Worm (Caenorhabditis elegans) whole organism, L4 larva: ENCODE data around the gene C14A6.12.

Experiments
- D1046.2 ChIP-seq: fragments of 200-800 bp; sonication (Bioruptor generic); IDR thresholded peaks from 2 replicates; pipeline ENCODE4 v1.3.6; 2022; ENCODE audit warnings: missing genetic modification characterization, missing compliant biosample characterization
- F10B5.3 ChIP-seq: sonication (generic microtip); optimal IDR thresholded peaks from 2 replicates; lab custom pipeline; 2016; ENCODE audit warnings: mild to moderate bottlenecking, missing genetic modification characterization, missing compliant biosample characterization
- F37D6.2 ChIP-seq: sonication (generic microtip); optimal IDR thresholded peaks from 2 replicates; lab custom pipeline; 2016; ENCODE audit warnings: mild to moderate bottlenecking, missing genetic modification characterization, missing compliant biosample characterization
- T26A8.4 ChIP-seq: fragments of 200-800 bp; sonication (Bioruptor generic); IDR thresholded peaks from 2 replicates; pipeline ENCODE4 v1.3.6; 2022; ENCODE audit warnings: missing genetic modification characterization, missing compliant biosample characterization
- Y105C5A.15 ChIP-seq: fragments of 200-800 bp; sonication (Bioruptor generic); IDR thresholded peaks from 2 replicates; pipeline ENCODE4 v1.3.6; 2022; ENCODE audit warnings: missing genetic modification characterization, missing compliant biosample characterization
- Y48G9A.11 ChIP-seq: fragments of 200-800 bp; sonication (Bioruptor generic); IDR thresholded peaks from 2 replicates; pipeline ENCODE4 v1.3.6; 2022; ENCODE audit warnings: missing genetic modification reagents, missing genetic modification characterization, missing compliant biosample characterization
- Y5F2A.4 ChIP-seq: fragments of 200-800 bp; sonication (Bioruptor generic); optimal IDR thresholded peaks from 2 replicates; lab custom pipeline; 2018; ENCODE audit warnings: mild to moderate bottlenecking, missing genetic modification characterization, missing compliant biosample characterization
- Y75B8A.6 ChIP-seq: fragments of 200-800 bp; sonication (Bioruptor generic); IDR thresholded peaks from 2 replicates; pipeline ENCODE4 v1.3.6; 2022; ENCODE audit warnings: missing genetic modification reagents, missing genetic modification characterization, missing compliant biosample characterization
- attf-4 ChIP-seq: sonication (generic microtip); optimal IDR thresholded peaks from 3 replicates; lab custom pipeline; 2017; ENCODE audit warnings: missing biosample characterization, missing genetic modification characterization
- ceh-20 ChIP-seq: fragments of 200-800 bp; sonication (Bioruptor generic); IDR thresholded peaks from 2 replicates; pipeline ENCODE4 v1.3.6; 2022; ENCODE audit warnings: missing genetic modification reagents, missing genetic modification characterization, missing compliant biosample characterization
- ceh-82 ChIP-seq: sonication (generic microtip); optimal IDR thresholded peaks from 2 replicates; lab custom pipeline; 2017; ENCODE audit warnings: missing biosample characterization, missing genetic modification characterization
- ces-1 ChIP-seq: fragments of 150-350 bp; sonication (generic microtip); optimal IDR thresholded peaks from 4 replicates; lab custom pipeline; 2014; ENCODE audit warnings: missing biosample characterization, missing genetic modification reagents, missing genetic modification characterization
- daf-16 ChIP-seq, 3 experiments: sonication (generic microtip); optimal IDR thresholded peaks; 2 replicates each; lab custom pipeline; 2016 to 2017; ENCODE audit warnings: missing genetic modification characterization in 3 of 3, missing genetic modification reagents in 3 of 3, mild to moderate bottlenecking in 2 of 3, missing compliant biosample characterization in 2 of 3, missing biosample characterization in 1 of 3, moderate library complexity in 1 of 3
- dmd-8 ChIP-seq: fragments of 200-800 bp; sonication (Bioruptor generic); IDR thresholded peaks from 2 replicates; pipeline ENCODE4 v1.3.6; 2022; ENCODE audit warnings: missing genetic modification characterization, missing compliant biosample characterization
- dmd-9 ChIP-seq: fragments of 200-800 bp; sonication (Bioruptor generic); IDR thresholded peaks from 2 replicates; pipeline ENCODE4 v1.3.6; 2022; ENCODE audit warnings: missing genetic modification reagents, missing genetic modification characterization, missing compliant biosample characterization
- egl-43 ChIP-seq: fragments of 200-800 bp; sonication (Bioruptor generic); IDR thresholded peaks from 2 replicates; pipeline ENCODE4 v1.3.6; 2022; ENCODE audit warnings: missing genetic modification reagents, missing genetic modification characterization, missing compliant biosample characterization
- gei-8 ChIP-seq: fragments of 200-800 bp; sonication (Bioruptor generic); optimal IDR thresholded peaks from 2 replicates; lab custom pipeline; 2018; ENCODE audit warnings: mild to moderate bottlenecking, missing genetic modification characterization, missing compliant biosample characterization
- jun-1 ChIP-seq: fragments of 150-350 bp; optimal IDR thresholded peaks from 2 replicates; lab custom pipeline; 2014; ENCODE audit warnings: missing biosample characterization, missing genetic modification reagents, missing genetic modification characterization
- lim-7 ChIP-seq: fragments of 200-800 bp; sonication (Bioruptor generic); IDR thresholded peaks from 2 replicates; pipeline ENCODE4 v1.3.6; 2022; ENCODE audit warnings: missing genetic modification characterization, missing compliant biosample characterization
- lin-13 ChIP-seq: fragments of 150-350 bp; optimal IDR thresholded peaks from 2 replicates; lab custom pipeline; 2014; ENCODE audit warnings: missing biosample characterization, missing genetic modification reagents, missing genetic modification characterization
- lin-15B ChIP-seq: fragments of 150-350 bp; sonication (generic microtip); optimal IDR thresholded peaks from 3 replicates; lab custom pipeline; 2014; ENCODE audit warnings: missing biosample characterization, missing genetic modification characterization
- lin-38 ChIP-seq: fragments of 200-800 bp; sonication (Bioruptor generic); IDR thresholded peaks from 2 replicates; pipeline ENCODE4 v1.3.6; 2022; ENCODE audit warnings: missing genetic modification reagents, missing genetic modification characterization, missing compliant biosample characterization
- lir-3 ChIP-seq: sonication (generic microtip); optimal IDR thresholded peaks from 2 replicates; lab custom pipeline; 2016; ENCODE audit warnings: mild to moderate bottlenecking, missing genetic modification characterization, missing compliant biosample characterization
- madf-5 ChIP-seq, 2 experiments: fragments of 200-800 bp; sonication (Bioruptor generic); IDR thresholded peaks; 2 replicates each; pipeline ENCODE4 v1.3.6; 2022; ENCODE audit warnings: missing compliant biosample characterization in 2 of 2, missing genetic modification characterization in 2 of 2
- mdl-1 ChIP-seq, 2 experiments: fragments of 150-350 bp in 1 of 2; sonication (generic microtip) in 1 of 2; optimal IDR thresholded peaks; 2 replicates each; lab custom pipeline; 2014 to 2017; ENCODE audit warnings: missing biosample characterization in 2 of 2, missing genetic modification characterization in 2 of 2
- mes-2 ChIP-seq: sonication (generic microtip); optimal IDR thresholded peaks from 2 replicates; lab custom pipeline; 2016; ENCODE audit warnings: missing genotype, mild to moderate bottlenecking, missing genetic modification characterization, missing compliant biosample characterization; ENCODE audit not compliant: poor library complexity, severe bottlenecking
- nhr-102 ChIP-seq: sonication (generic microtip); optimal IDR thresholded peaks from 2 replicates; lab custom pipeline; 2016; ENCODE audit warnings: mild to moderate bottlenecking, missing genetic modification characterization, moderate library complexity, missing compliant biosample characterization
- nhr-111 ChIP-seq: fragments of 200-800 bp; sonication (Bioruptor generic); optimal IDR thresholded peaks from 2 replicates; lab custom pipeline; 2018; ENCODE audit warnings: mild to moderate bottlenecking, missing genetic modification characterization, missing compliant biosample characterization
- nhr-237 ChIP-seq: sonication (generic microtip); optimal IDR thresholded peaks from 2 replicates; lab custom pipeline; 2017; ENCODE audit warnings: missing biosample characterization, missing genetic modification characterization
- nhr-25 ChIP-seq: sonication (generic microtip); optimal IDR thresholded peaks from 2 replicates; lab custom pipeline; 2017; ENCODE audit warnings: missing genetic modification characterization, mild to moderate bottlenecking, missing compliant biosample characterization, antibody characterized with exemption, moderate library complexity, borderline replicate concordance; ENCODE audit not compliant: insufficient read depth
- nhr-41 ChIP-seq: fragments of 200-800 bp; sonication (Bioruptor generic); IDR thresholded peaks from 2 replicates; pipeline ENCODE4 v1.3.6; 2022; ENCODE audit warnings: missing genetic modification reagents, missing genetic modification characterization, missing compliant biosample characterization
- nhr-42 ChIP-seq: fragments of 200-800 bp; sonication (Bioruptor generic); IDR thresholded peaks from 2 replicates; pipeline ENCODE4 v1.3.6; 2022; ENCODE audit warnings: missing genetic modification characterization, missing compliant biosample characterization
- nhr-48 ChIP-seq: sonication (generic microtip); optimal IDR thresholded peaks from 2 replicates; lab custom pipeline; 2016; ENCODE audit warnings: mild to moderate bottlenecking, missing genetic modification characterization, missing compliant biosample characterization
- nhr-77 ChIP-seq: fragments of 150-350 bp; optimal IDR thresholded peaks from 2 replicates; lab custom pipeline; 2014; ENCODE audit warnings: missing biosample characterization, missing genetic modification characterization
- pqm-1 ChIP-seq: sonication (generic microtip); optimal IDR thresholded peaks from 2 replicates; lab custom pipeline; 2017; ENCODE audit warnings: missing biosample characterization, missing genetic modification characterization
- sdz-12 ChIP-seq: fragments of 200-800 bp; sonication (Bioruptor generic); optimal IDR thresholded peaks from 2 replicates; lab custom pipeline; 2018; ENCODE audit warnings: mild to moderate bottlenecking, missing genetic modification characterization, missing compliant biosample characterization
- skn-1 ChIP-seq: fragments of 150-350 bp; optimal IDR thresholded peaks from 2 replicates; lab custom pipeline; 2014; ENCODE audit warnings: missing biosample characterization, missing genetic modification characterization
- snpc-1.2 ChIP-seq: fragments of 200-800 bp; sonication (Bioruptor generic); IDR thresholded peaks from 2 replicates; pipeline ENCODE4 v1.3.6; 2022; ENCODE audit warnings: missing genetic modification reagents, missing genetic modification characterization, missing compliant biosample characterization
- spr-1 ChIP-seq: sonication (generic microtip); optimal IDR thresholded peaks from 2 replicates; lab custom pipeline; 2016; ENCODE audit warnings: mild to moderate bottlenecking, missing genetic modification characterization, missing compliant biosample characterization
- tag-97 ChIP-seq: fragments of 200-800 bp; sonication (Bioruptor generic); IDR thresholded peaks from 2 replicates; pipeline ENCODE4 v1.3.6; 2022; ENCODE audit warnings: missing genetic modification characterization, missing compliant biosample characterization
- unc-39 ChIP-seq: sonication (generic microtip); optimal IDR thresholded peaks from 2 replicates; lab custom pipeline; 2017; ENCODE audit warnings: missing biosample characterization, missing genetic modification characterization
- vab-7 ChIP-seq: fragments of 200-800 bp; sonication (Bioruptor generic); IDR thresholded peaks from 2 replicates; pipeline ENCODE4 v1.3.6; 2022; ENCODE audit warnings: missing genetic modification reagents, missing genetic modification characterization, missing compliant biosample characterization
- zag-1 ChIP-seq: fragments of 150-350 bp; optimal IDR thresholded peaks from 2 replicates; lab custom pipeline; 2014; ENCODE audit warnings: missing biosample characterization, missing genetic modification characterization
- zfp-3 ChIP-seq: fragments of 200-800 bp; sonication (Bioruptor generic); conservative IDR thresholded peaks from 2 replicates; pipeline ENCODE4 v1.3.6; 2022; ENCODE audit warnings: missing genetic modification reagents, missing genetic modification characterization, missing compliant biosample characterization
- zip-2 ChIP-seq: fragments of 150-350 bp; optimal IDR thresholded peaks from 2 replicates; lab custom pipeline; 2014; ENCODE audit warnings: missing biosample characterization, missing genetic modification characterization
- ztf-11 ChIP-seq: fragments of 150-350 bp; optimal IDR thresholded peaks from 2 replicates; lab custom pipeline; 2014; ENCODE audit warnings: missing biosample characterization, missing genetic modification characterization
- ztf-7 ChIP-seq: fragments of 150-350 bp; optimal IDR thresholded peaks from 2 replicates; lab custom pipeline; 2014; ENCODE audit warnings: missing biosample characterization, missing genetic modification characterization

The C14A6.12 gene

ce11 chrV:18142549-18142948 is 19.9 kb downstream of the C14A6.12 start, which contains the start of gene Y37H2A.13 (continued):
- no peak for TF ChIP-seq daf-16 (GFP tag; optimal IDR thresholded peaks at IDR 0.05; lab: Kevin White, UChicago)
- no peak for TF ChIP-seq daf-16 (tag; optimal IDR thresholded peaks at IDR 0.05; lab: Kevin White, UChicago)

ce11 chrV:18141161-18141560 is 21.3 kb downstream of the C14A6.12 start, which contains the start of gene Y37H2A.11:
Gene Y37H2A.11 (plus strand): TSS chrV:18141461.
- TF ChIP-seq F37D6.2 (tag; lab: Kevin White, UChicago), result no peak
- no peak for TF ChIP-seq spr-1 (tag; lab: Kevin White, UChicago)
- no peak for TF ChIP-seq vab-7 (GFP tag; lab: Robert Waterston, UW)
- TF ChIP-seq unc-39 (tag; lab: Kevin White, UChicago), result no peak
- no peak for TF ChIP-seq lin-13 (GFP tag; lab: Kevin White, UChicago)
- no peak for TF ChIP-seq jun-1 (tag; lab: Kevin White, UChicago)
- no peak for TF ChIP-seq gei-8 (GFP tag; lab: Kevin White, UChicago)
- TF ChIP-seq ztf-7 (tag; lab: Kevin White, UChicago), result no peak
- TF ChIP-seq nhr-102, result no peak
- no peak for TF ChIP-seq nhr-48 (tag; lab: Kevin White, UChicago)
- no peak for TF ChIP-seq Y48G9A.11 (GFP tag; lab: Robert Waterston, UW)
- TF ChIP-seq nhr-237 (tag; lab: Kevin White, UChicago), result no peak
- no peak for TF ChIP-seq ces-1 (GFP tag; lab: Kevin White, UChicago)
- no peak for TF ChIP-seq ztf-11 (tag; lab: Kevin White, UChicago)
- TF ChIP-seq ceh-20 (GFP tag; lab: Robert Waterston, UW), result no peak
- TF ChIP-seq pqm-1, result no peak
- TF ChIP-seq Y75B8A.6 (GFP tag; lab: Robert Waterston, UW), result no peak
- TF ChIP-seq dmd-9 (GFP tag; lab: Robert Waterston, UW), result no peak
- no peak for TF ChIP-seq dmd-8
- no peak for TF ChIP-seq nhr-41 (GFP tag; lab: Robert Waterston, UW)
- TF ChIP-seq, all 104 proteins: peak for 0

- TF ChIP-seq lim-7 (GFP tag; lab: Robert Waterston, UW) (no peak), ceh-82 (tag; lab: Kevin White, UChicago) (no peak), D1046.2 (no peak), jun-1 (tag; lab: Kevin White, UChicago) (no peak), F10B5.3 (no peak), lin-38 (GFP tag; lab: Robert Waterston, UW) (no peak), nhr-111 (GFP tag; lab: Kevin White, UChicago) (no peak), lin-15B (tag; lab: Kevin White, UChicago) (no peak), tag-97 (GFP tag; lab: Robert Waterston, UW) (no peak), unc-39 (tag; lab: Kevin White, UChicago) (no peak), lir-3 (tag; lab: Kevin White, UChicago) (no peak), mdl-1 (tag; optimal IDR thresholded peaks at IDR 0.05; lab: Kevin White, UChicago) (no peak), zag-1 (tag; lab: Kevin White, UChicago) (no peak), nhr-42 (no peak), skn-1 (tag; lab: Kevin White, UChicago) (no peak), nhr-25 (no peak), sdz-12 (GFP tag; lab: Kevin White, UChicago) (no peak)
These were observed 23.8 kb downstream of the C14A6.12 start, which contains the start of gene Y37H2A.10 for ce11 chrV:18138695-18139094. Gene Y37H2A.10 (plus strand): TSS chrV:18138995.

- TF ChIP-seq zfp-3 (no peak), nhr-102 (no peak), D1046.2 (no peak), lin-13 (GFP tag; lab: Kevin White, UChicago) (no peak), mes-2 (tag; lab: Kevin White, UChicago) (no peak), nhr-77 (tag; lab: Kevin White, UChicago) (no peak), nhr-111 (GFP tag; lab: Kevin White, UChicago) (no peak), Y105C5A.15 (GFP tag; lab: Robert Waterston, UW) (no peak), mdl-1 (tag; optimal IDR thresholded peaks at IDR 0.05; lab: Kevin White, UChicago) (no peak), egl-43 (no peak), zip-2 (no peak), T26A8.4 (GFP tag; lab: Robert Waterston, UW) (no peak), attf-4 (tag; lab: Kevin White, UChicago) (no peak), madf-5 (GFP tag; IDR thresholded peaks at IDR 0.05; lab: Robert Waterston, UW) (no peak), nhr-237 (tag; lab: Kevin White, UChicago) (no peak), lin-15B (tag; lab: Kevin White, UChicago) (no peak), Y5F2A.4 (GFP tag; lab: Kevin White, UChicago) (no peak), snpc-1.2 (GFP tag; lab: Robert Waterston, UW) (no peak)
These were observed 24.8 kb downstream of the C14A6.12 start for ce11 chrV:18137679-18138078.
